Worm (Caenorhabditis elegans) whole organism, young adult: Measurements from ENCODE around the gene grl-17.
A peak's percentile ranks its signal among the peaks of the same experiment; 100 is the strongest.

Source experiments
- B0019.2 ChIP-seq: fragments of 200-800 bp; sonication (Bioruptor generic); conservative IDR thresholded peaks from 2 replicates; pipeline ENCODE4 v1.3.6; 2022; ENCODE audit warnings: missing genetic modification reagents, missing genetic modification characterization, missing compliant biosample characterization
- B0261.1 ChIP-seq: sonication (generic microtip); optimal IDR thresholded peaks from 2 replicates; lab custom pipeline; 2016; ENCODE audit warnings: mild to moderate bottlenecking, missing genetic modification characterization, moderate library complexity, missing compliant biosample characterization
- B0336.3 ChIP-seq: fragments of 200-800 bp; sonication (Bioruptor generic); IDR thresholded peaks from 2 replicates; pipeline ENCODE4 v1.3.6; 2022; ENCODE audit warnings: missing genetic modification characterization, missing compliant biosample characterization
- F10E7.11 ChIP-seq: sonication (generic microtip); optimal IDR thresholded peaks from 2 replicates; lab custom pipeline; 2017; ENCODE audit warnings: mild to moderate bottlenecking, missing genetic modification characterization, moderate library complexity, missing compliant biosample characterization
- F37B4.10 ChIP-seq: fragments of 200-800 bp; sonication (Bioruptor generic); IDR thresholded peaks from 2 replicates; pipeline ENCODE4 v1.3.6; 2022; ENCODE audit warnings: missing genetic modification characterization, missing compliant biosample characterization
- F39B2.1 ChIP-seq: fragments of 200-800 bp; sonication (Bioruptor generic); IDR thresholded peaks from 2 replicates; pipeline ENCODE4 v1.3.6; 2022; ENCODE audit warnings: missing genetic modification reagents, missing genetic modification characterization, missing compliant biosample characterization
- F49E8.2 ChIP-seq: sonication (generic microtip); optimal IDR thresholded peaks from 3 replicates; lab custom pipeline; 2017; ENCODE audit warnings: missing genetic modification characterization, mild to moderate bottlenecking, missing compliant biosample characterization, antibody characterized with exemption, moderate library complexity; ENCODE audit not compliant: insufficient read depth
- F57C9.4 ChIP-seq: sonication (generic microtip); optimal IDR thresholded peaks from 2 replicates; lab custom pipeline; 2017; ENCODE audit warnings: mild to moderate bottlenecking, missing genetic modification characterization, missing compliant biosample characterization
- T26A5.8 ChIP-seq: sonication (generic microtip); optimal IDR thresholded peaks from 2 replicates; lab custom pipeline; 2016; ENCODE audit warnings: missing genetic modification characterization, missing compliant biosample characterization
- Y53F4B.3 ChIP-seq: fragments of 200-800 bp; sonication (Bioruptor generic); IDR thresholded peaks from 2 replicates; pipeline ENCODE4 v1.3.6; 2022; ENCODE audit warnings: missing genetic modification reagents, missing genetic modification characterization, missing compliant biosample characterization
- Y56A3A.18 ChIP-seq: fragments of 200-800 bp; sonication (Bioruptor generic); IDR thresholded peaks from 2 replicates; pipeline ENCODE4 v1.3.6; 2022; ENCODE audit warnings: missing genetic modification reagents, missing genetic modification characterization, missing compliant biosample characterization
- Y79H2A.3 ChIP-seq: fragments of 200-800 bp; sonication (Bioruptor generic); conservative IDR thresholded peaks from 2 replicates; pipeline ENCODE4 v1.3.6; 2022; ENCODE audit warnings: missing genetic modification reagents, missing genetic modification characterization, missing compliant biosample characterization
- Y95B8A.8 ChIP-seq: fragments of 200-800 bp; sonication (Bioruptor generic); IDR thresholded peaks from 2 replicates; pipeline ENCODE4 v1.3.6; 2022; ENCODE audit warnings: missing genetic modification reagents, missing genetic modification characterization, missing compliant biosample characterization
- ZK185.1 ChIP-seq: sonication (generic microtip); optimal IDR thresholded peaks from 2 replicates; lab custom pipeline; 2016; ENCODE audit warnings: mild to moderate bottlenecking, missing genetic modification characterization, missing compliant biosample characterization; ENCODE audit not compliant: poor library complexity, severe bottlenecking
- akir-1 ChIP-seq: fragments of 200-800 bp; sonication (Bioruptor generic); optimal IDR thresholded peaks from 2 replicates; lab custom pipeline; 2018; ENCODE audit warnings: mild to moderate bottlenecking, missing genetic modification characterization, moderate library complexity, missing compliant biosample characterization
- atf-7 ChIP-seq: sonication (generic microtip); optimal IDR thresholded peaks from 2 replicates; lab custom pipeline; 2017; ENCODE audit warnings: mild to moderate bottlenecking, missing genetic modification characterization, missing compliant biosample characterization
- athp-1 ChIP-seq: sonication (generic microtip); optimal IDR thresholded peaks from 2 replicates; lab custom pipeline; 2017; ENCODE audit warnings: mild to moderate bottlenecking, missing genetic modification characterization, missing compliant biosample characterization
- attf-3 ChIP-seq: fragments of 200-800 bp; sonication (Bioruptor generic); conservative IDR thresholded peaks from 2 replicates; pipeline ENCODE4 v1.3.6; 2022; ENCODE audit warnings: missing genetic modification reagents, missing genetic modification characterization, missing compliant biosample characterization
- attf-5 ChIP-seq: fragments of 200-800 bp; sonication (Bioruptor generic); optimal IDR thresholded peaks from 2 replicates; lab custom pipeline; 2018; ENCODE audit warnings: mild to moderate bottlenecking, missing genetic modification characterization, missing compliant biosample characterization
- ceh-100 ChIP-seq: fragments of 200-800 bp; sonication (Bioruptor generic); IDR thresholded peaks from 2 replicates; pipeline ENCODE4 v1.3.6; 2022; ENCODE audit warnings: missing genetic modification reagents, missing genetic modification characterization, missing compliant biosample characterization
- chd-7 ChIP-seq: sonication (generic microtip); optimal IDR thresholded peaks from 2 replicates; lab custom pipeline; 2016; ENCODE audit warnings: mild to moderate bottlenecking, missing genetic modification characterization, moderate library complexity, missing compliant biosample characterization
- dpff-1 ChIP-seq: sonication (generic microtip); optimal IDR thresholded peaks from 2 replicates; lab custom pipeline; 2017; ENCODE audit warnings: mild to moderate bottlenecking, missing genetic modification characterization, missing compliant biosample characterization
- efl-1 ChIP-seq: fragments of 150-350 bp; optimal IDR thresholded peaks from 2 replicates; lab custom pipeline; 2014; ENCODE audit warnings: missing biosample characterization, missing genetic modification reagents, missing genetic modification characterization
- egrh-3 ChIP-seq: fragments of 200-800 bp; sonication (Bioruptor generic); IDR thresholded peaks from 2 replicates; pipeline ENCODE4 v1.3.6; 2022; ENCODE audit warnings: missing genetic modification reagents, missing genetic modification characterization, missing compliant biosample characterization
- fkh-3 ChIP-seq: sonication (generic microtip); optimal IDR thresholded peaks from 2 replicates; lab custom pipeline; 2016; ENCODE audit warnings: mild to moderate bottlenecking, missing genetic modification characterization, missing compliant biosample characterization
- gei-17 ChIP-seq: fragments of 200-800 bp; sonication (Bioruptor generic); optimal IDR thresholded peaks from 2 replicates; lab custom pipeline; 2018; ENCODE audit warnings: mild to moderate bottlenecking, missing genetic modification characterization, missing compliant biosample characterization
- him-1 ChIP-seq: sonication (generic microtip); optimal IDR thresholded peaks from 2 replicates; lab custom pipeline; 2016; ENCODE audit warnings: missing genotype, missing genetic modification reagents, missing genetic modification characterization, missing compliant biosample characterization
- hrde-1 ChIP-seq: sonication (generic microtip); optimal IDR thresholded peaks from 2 replicates; lab custom pipeline; 2016; ENCODE audit warnings: missing genetic modification characterization, mild to moderate bottlenecking, missing compliant biosample characterization, moderate library complexity, missing genotype, missing genetic modification reagents, borderline replicate concordance
- lag-1 ChIP-seq: fragments of 200-800 bp; sonication (Bioruptor generic); IDR thresholded peaks from 2 replicates; pipeline ENCODE4 v1.3.6; 2022; ENCODE audit warnings: missing genetic modification reagents, missing genetic modification characterization, missing compliant biosample characterization
- madf-3 ChIP-seq: fragments of 200-800 bp; sonication (Bioruptor generic); IDR thresholded peaks from 2 replicates; pipeline ENCODE4 v1.3.6; 2022; ENCODE audit warnings: missing genetic modification reagents, missing genetic modification characterization, missing compliant biosample characterization
- madf-6 ChIP-seq: fragments of 200-800 bp; sonication (Bioruptor generic); IDR thresholded peaks from 2 replicates; pipeline ENCODE4 v1.3.6; 2022; ENCODE audit warnings: missing genetic modification reagents, missing genetic modification characterization, missing compliant biosample characterization
- madf-8 ChIP-seq: fragments of 200-800 bp; sonication (Bioruptor generic); conservative IDR thresholded peaks from 2 replicates; pipeline ENCODE4 v1.3.6; 2022; ENCODE audit warnings: missing genetic modification reagents, missing genetic modification characterization, missing compliant biosample characterization
- mel-28 ChIP-seq: sonication (generic microtip); optimal IDR thresholded peaks from 2 replicates; lab custom pipeline; 2016; ENCODE audit warnings: borderline replicate concordance, mild to moderate bottlenecking, missing genetic modification characterization, missing compliant biosample characterization
- nfyb-1 ChIP-seq: fragments of 200-800 bp; sonication (Bioruptor generic); IDR thresholded peaks from 2 replicates; pipeline ENCODE4 v1.3.6; 2022; ENCODE audit warnings: missing genetic modification reagents, missing genetic modification characterization, missing compliant biosample characterization
- nhr-27 ChIP-seq: fragments of 200-800 bp; sonication (Bioruptor generic); optimal IDR thresholded peaks from 2 replicates; lab custom pipeline; 2018; ENCODE audit warnings: mild to moderate bottlenecking, missing genetic modification characterization, moderate library complexity, missing compliant biosample characterization
- rec-8 ChIP-seq, 2 experiments: sonication (generic microtip); optimal IDR thresholded peaks; 2 replicates each; lab custom pipeline; 2016; ENCODE audit warnings: mild to moderate bottlenecking in 2 of 2, missing genetic modification characterization in 2 of 2, missing genetic modification reagents in 2 of 2, missing genotype in 2 of 2, missing biosample characterization in 1 of 2, missing compliant biosample characterization in 1 of 2, moderate library complexity in 1 of 2
- repo-1 ChIP-seq: sonication (generic microtip); optimal IDR thresholded peaks from 2 replicates; lab custom pipeline; 2017; ENCODE audit warnings: mild to moderate bottlenecking, missing genetic modification characterization, missing compliant biosample characterization
- sdz-38 ChIP-seq: sonication (generic microtip); optimal IDR thresholded peaks from 2 replicates; lab custom pipeline; 2016; ENCODE audit warnings: missing genotype, missing genetic modification characterization, missing compliant biosample characterization
- snpc-1.1 ChIP-seq: sonication (generic microtip); optimal IDR thresholded peaks from 2 replicates; lab custom pipeline; 2017; ENCODE audit warnings: missing genetic modification characterization, mild to moderate bottlenecking, missing compliant biosample characterization, antibody characterized with exemption, moderate library complexity, missing genotype, missing genetic modification reagents; ENCODE audit not compliant: insufficient read depth
- snpc-3.4 ChIP-seq: sonication (generic microtip); optimal IDR thresholded peaks from 2 replicates; lab custom pipeline; 2017; ENCODE audit warnings: missing genetic modification characterization, mild to moderate bottlenecking, missing compliant biosample characterization, antibody characterized with exemption, moderate library complexity, missing genotype, missing genetic modification reagents
- tlf-1 ChIP-seq: fragments of 200-800 bp; sonication (Bioruptor generic); optimal IDR thresholded peaks from 2 replicates; lab custom pipeline; 2018; ENCODE audit warnings: mild to moderate bottlenecking, missing genetic modification characterization, missing compliant biosample characterization
- xnd-1 ChIP-seq: sonication (generic microtip); optimal IDR thresholded peaks from 2 replicates; lab custom pipeline; 2016; ENCODE audit warnings: missing genotype, missing genetic modification reagents, missing genetic modification characterization, missing compliant biosample characterization
- ztf-18 ChIP-seq: sonication (generic microtip); optimal IDR thresholded peaks from 2 replicates; lab custom pipeline; 2016; ENCODE audit warnings: missing genotype, mild to moderate bottlenecking, missing genetic modification characterization, missing compliant biosample characterization
- ztf-3 ChIP-seq: fragments of 200-800 bp; sonication (Bioruptor generic); optimal IDR thresholded peaks from 2 replicates; lab custom pipeline; 2018; ENCODE audit warnings: mild to moderate bottlenecking, missing genetic modification characterization, missing compliant biosample characterization

The grl-17 gene

DNA sequence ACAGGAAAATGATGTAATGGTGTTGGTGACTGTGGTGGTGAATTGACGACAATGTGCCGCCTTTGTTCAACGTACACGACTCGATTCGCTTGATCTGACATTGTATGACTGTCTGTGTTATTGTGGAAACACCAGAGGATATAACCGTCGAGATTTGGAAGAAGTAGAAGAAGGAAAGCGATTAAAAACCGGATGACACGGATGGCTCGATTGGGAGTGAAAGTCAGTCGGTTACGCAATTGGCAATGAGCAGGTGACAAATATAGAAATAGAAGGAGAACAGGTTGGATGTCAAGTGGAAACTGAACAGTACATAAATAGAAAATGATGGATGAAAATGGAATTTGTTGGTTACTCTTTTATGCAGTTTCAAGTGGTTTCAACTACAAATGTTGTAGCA, 37.1 kb upstream of the grl-17 start, which contains the start of gene rdy-2:
Gene rdy-2 (minus strand): TSS at position 101 of the 400 bp plus-strand sequence.
- TF ChIP-seq repo-1 (tag; lab: Kevin White, UChicago) (no peak), T26A5.8 (tag; lab: Kevin White, UChicago) (no peak), madf-8 (GFP tag; lab: Robert Waterston, UW) (no peak), snpc-1.1 (tag; lab: Kevin White, UChicago) (no peak), snpc-3.4 (no peak), athp-1 (tag; lab: Kevin White, UChicago) (no peak), Y79H2A.3 (no peak), nhr-27 (tag; lab: Kevin White, UChicago) (no peak)

DNA sequence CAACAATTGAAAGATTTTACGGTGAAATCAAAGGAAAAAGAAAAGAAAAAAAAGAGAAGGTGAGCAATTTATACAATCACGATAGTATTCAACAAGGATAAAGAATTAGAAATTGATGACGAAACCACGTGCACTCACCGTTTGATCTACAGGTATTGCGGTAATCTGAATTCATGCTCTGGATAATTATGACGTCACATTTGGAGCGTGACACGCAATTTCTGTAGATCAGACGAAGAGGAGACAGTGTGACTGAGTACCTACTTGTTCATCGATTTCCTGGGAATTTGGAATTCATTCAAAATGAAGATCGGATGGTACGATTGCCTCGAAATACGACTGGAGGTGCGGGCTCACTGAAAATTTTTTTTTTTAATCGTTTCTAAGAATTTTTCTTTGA, 34.6 kb upstream of the grl-17 start:
- no peak for TF ChIP-seq B0019.2 (GFP tag; lab: Robert Waterston, UW)
- TF ChIP-seq egrh-3 (GFP tag; lab: Robert Waterston, UW): no peak
- TF ChIP-seq ztf-18 (tag; lab: Kevin White, UChicago): no peak
- no peak for TF ChIP-seq ceh-100
- no peak for TF ChIP-seq Y56A3A.18
- TF ChIP-seq madf-3: no peak

ce11 chrV:13593083-13593482, 29.3 kb upstream of the grl-17 start, which contains the start of gene F53F4.4:
Gene F53F4.4, plus strand, starts transcription at chrV:13593383.
- TF ChIP-seq tlf-1 (GFP tag; lab: Kevin White, UChicago) (no peak), dpff-1 (tag; lab: Kevin White, UChicago) (no peak), rec-8 (tag; optimal IDR thresholded peaks at IDR 0.05; lab: Kevin White, UChicago) (no peak), Y56A3A.18 (no peak), F37B4.10 (no peak), B0261.1 (no peak), Y53F4B.3 (GFP tag; lab: Robert Waterston, UW) (no peak), F10E7.11 (tag; lab: Kevin White, UChicago) (no peak), madf-6 (peak; percentile 47; the same call in 1 of the 2 replicates), mel-28 (tag; lab: Kevin White, UChicago) (no peak), Y95B8A.8 (GFP tag; lab: Robert Waterston, UW) (0 out of 2 replicates have a peak, but pooled peaks have one; percentile 18), sdz-38 (tag; lab: Kevin White, UChicago) (no peak), F57C9.4 (tag; lab: Kevin White, UChicago) (no peak)

DNA sequence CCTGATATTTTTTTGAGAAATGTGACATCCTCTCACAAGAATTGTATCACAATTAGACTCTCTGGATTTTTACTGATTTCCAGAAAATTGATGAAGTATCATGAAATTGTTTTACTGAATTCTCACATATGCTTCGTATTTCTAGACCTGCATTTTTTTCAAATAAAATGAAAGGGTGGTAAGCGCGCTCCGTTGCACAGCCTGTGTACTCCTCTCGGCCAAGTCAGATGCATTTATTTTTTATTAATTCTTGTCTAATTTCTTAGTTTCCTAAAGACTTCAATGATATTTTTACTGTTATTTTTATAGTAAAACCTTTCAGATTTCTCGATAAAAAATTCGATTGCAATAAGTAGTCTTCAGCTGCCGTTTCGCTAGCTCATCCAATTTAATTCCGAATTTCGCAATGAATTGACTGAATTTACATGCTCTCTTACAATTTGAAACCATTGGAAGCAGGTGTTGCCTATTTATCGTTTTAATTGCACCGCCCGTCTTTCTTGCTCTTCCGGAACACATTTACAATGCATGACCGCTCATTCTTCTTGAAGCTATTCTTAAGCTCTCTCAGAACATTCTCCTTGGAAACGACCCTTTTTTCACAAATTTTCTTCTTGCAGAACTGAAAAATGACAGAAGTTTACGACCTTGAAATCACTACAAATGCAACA, 27.9 kb upstream of the grl-17 start, which contains the start of gene tbcb-1:
Gene tbcb-1 (plus strand): TSS at position 621 of the 671 bp plus-strand sequence.
- TF ChIP-seq nfyb-1: no peak
- TF ChIP-seq atf-7 (tag; lab: Kevin White, UChicago): no peak
- no peak for TF ChIP-seq akir-1 (GFP tag; lab: Kevin White, UChicago)
- no peak for TF ChIP-seq attf-5 (GFP tag; lab: Kevin White, UChicago)
- no peak for TF ChIP-seq F39B2.1 (GFP tag; lab: Robert Waterston, UW)
- no peak for TF ChIP-seq B0336.3 (GFP tag; lab: Robert Waterston, UW)
- TF ChIP-seq F49E8.2 (tag; lab: Kevin White, UChicago): no peak
- 0 out of 2 replicates have a peak, but pooled peaks have one; percentile 19 for TF ChIP-seq attf-3 (GFP tag; lab: Robert Waterston, UW)
- TF ChIP-seq him-1 (tag; lab: Kevin White, UChicago): peak; percentile 36
- no peak for TF ChIP-seq fkh-3
- TF ChIP-seq chd-7: no peak
- no peak for TF ChIP-seq ZK185.1 (tag; lab: Kevin White, UChicago)
- no peak for TF ChIP-seq gei-17 (GFP tag; lab: Kevin White, UChicago)
- TF ChIP-seq xnd-1 (tag; lab: Kevin White, UChicago): peak; percentile 79
- no peak for TF ChIP-seq efl-1 (GFP tag; lab: Kevin White, UChicago)
- TF ChIP-seq madf-8 (GFP tag; lab: Robert Waterston, UW): peak; percentile 90
- TF ChIP-seq ztf-3: no peak
- TF ChIP-seq lag-1: no peak
- TF ChIP-seq hrde-1 (tag; lab: Kevin White, UChicago): no peak
